Fruit fly (Drosophila melanogaster) whole organism, wandering third instar larva: Measurements from ENCODE around the gene beat-IIIc.

Experiments
- Abd-B ChIP-seq: fragments of >200 bp; optimal IDR thresholded peaks from 2 replicates; lab custom pipeline; 2017; ENCODE audit warnings: missing biosample characterization, missing genetic modification characterization
- CG32264 ChIP-seq: fragments of 200-800 bp; sonication (Bioruptor generic); optimal IDR thresholded peaks from 2 replicates; lab custom pipeline; 2016; ENCODE audit warnings: missing biosample characterization, missing genetic modification characterization
- CG9705 ChIP-seq: fragments of 200-800 bp; sonication (Bioruptor generic); optimal IDR thresholded peaks from 2 replicates; lab custom pipeline; 2018; ENCODE audit warnings: missing biosample characterization, mild to moderate bottlenecking, missing genetic modification characterization
- CrebA ChIP-seq: fragments of 200-800 bp; sonication (Bioruptor generic); optimal IDR thresholded peaks from 2 replicates; lab custom pipeline; 2016; ENCODE audit warnings: missing biosample characterization, mild to moderate bottlenecking, missing genetic modification characterization, borderline replicate concordance
- Dfd ChIP-seq: fragments of >200 bp; optimal IDR thresholded peaks from 2 replicates; lab custom pipeline; 2017; ENCODE audit warnings: missing biosample characterization, missing genetic modification characterization
- Dif ChIP-seq: fragments of 200-275, 200-300 bp; sonication (Bioruptor generic); optimal IDR thresholded peaks from 2 replicates; lab custom pipeline; 2018; ENCODE audit warnings: missing biosample characterization, missing genetic modification characterization; ENCODE audit not compliant: partially characterized antibody
- GATAd ChIP-seq: sonication (Bioruptor generic); optimal IDR thresholded peaks from 2 replicates; lab custom pipeline; 2016; ENCODE audit warnings: missing biosample characterization, missing genetic modification characterization
- HLH106 ChIP-seq: fragments of 200-800 bp; optimal IDR thresholded peaks from 3 replicates; lab custom pipeline; 2019; ENCODE audit warnings: missing biosample characterization, mild to moderate bottlenecking, missing genetic modification characterization, moderate library complexity
- Hnf4 ChIP-seq: fragments of 200-800 bp; sonication (Bioruptor generic); optimal IDR thresholded peaks from 2 replicates; lab custom pipeline; 2016; ENCODE audit warnings: missing biosample characterization, mild to moderate bottlenecking, missing genetic modification characterization
- Jra ChIP-seq: sonication (Bioruptor generic); optimal IDR thresholded peaks from 2 replicates; lab custom pipeline; 2016; ENCODE audit warnings: missing biosample characterization, missing genetic modification characterization
- Myc ChIP-seq: fragments of >200 bp; optimal IDR thresholded peaks from 2 replicates; lab custom pipeline; 2017
- N ChIP-seq: fragments of >200 bp; optimal IDR thresholded peaks from 2 replicates; lab custom pipeline; 2018; ENCODE audit warnings: missing biosample characterization, missing external identifiers, missing genetic modification characterization
- OdsH ChIP-seq: fragments of 200-800 bp; sonication (Bioruptor generic); optimal IDR thresholded peaks from 2 replicates; lab custom pipeline; 2016; ENCODE audit warnings: missing biosample characterization, mild to moderate bottlenecking, missing genetic modification characterization
- Rel ChIP-seq, 2 experiments: fragments of 200-800 bp; sonication (Bioruptor generic) in 1 of 2; optimal IDR thresholded peaks; 2 replicates in 1 of 2; 3 replicates in 1 of 2; lab custom pipeline; 2016 to 2019; ENCODE audit warnings: mild to moderate bottlenecking in 2 of 2, missing biosample characterization in 2 of 2, missing genetic modification characterization in 2 of 2, moderate library complexity in 1 of 2
- Sp1 ChIP-seq: fragments of 200-800 bp; sonication (Bioruptor generic); optimal IDR thresholded peaks from 3 replicates; lab custom pipeline; 2019; ENCODE audit warnings: missing biosample characterization, mild to moderate bottlenecking, missing genetic modification characterization, moderate library complexity
- Vsx2 ChIP-seq: fragments of 200-300, 225-300 bp; sonication (Bioruptor generic); optimal IDR thresholded peaks from 2 replicates; lab custom pipeline; 2018; ENCODE audit warnings: missing biosample characterization, missing genetic modification characterization; ENCODE audit not compliant: partially characterized antibody
- br ChIP-seq: fragments of 200-800 bp; sonication (Bioruptor generic); optimal IDR thresholded peaks from 2 replicates; lab custom pipeline; 2016; ENCODE audit warnings: missing biosample characterization, missing genetic modification characterization
- brk ChIP-seq: fragments of 200-800 bp; sonication (Bioruptor generic); optimal IDR thresholded peaks from 2 replicates; lab custom pipeline; 2016; ENCODE audit warnings: missing biosample characterization, mild to moderate bottlenecking, missing genetic modification characterization
- dl ChIP-seq, 2 experiments: fragments of 175-275, 200-275 bp in 1 of 2; fragments of 200-275 bp in 1 of 2; sonication (Bioruptor generic); optimal IDR thresholded peaks; lab custom pipeline; 2018; ENCODE audit warnings: mild to moderate bottlenecking in 2 of 2, missing biosample characterization in 2 of 2, missing genetic modification characterization in 2 of 2, moderate library complexity in 2 of 2; ENCODE audit not compliant: partially characterized antibody in 2 of 2, insufficient read depth in 1 of 2
- dmrt93B ChIP-seq: fragments of 200-800 bp; sonication (Bioruptor generic); optimal IDR thresholded peaks from 2 replicates; lab custom pipeline; 2018; ENCODE audit warnings: missing biosample characterization, mild to moderate bottlenecking, missing genetic modification characterization
- ey ChIP-seq: fragments of 200-800 bp; sonication (Bioruptor generic); optimal IDR thresholded peaks from 2 replicates; lab custom pipeline; 2016; ENCODE audit warnings: missing biosample characterization, missing genetic modification characterization
- foxo ChIP-seq, 2 experiments: fragments of 200-800 bp; sonication (Bioruptor generic); optimal IDR thresholded peaks; 2 replicates in 1 of 2; 3 replicates in 1 of 2; lab custom pipeline; 2016 to 2017; ENCODE audit warnings: missing biosample characterization in 2 of 2, missing genetic modification characterization in 2 of 2
- fru ChIP-seq: fragments of 200-800 bp; sonication (Bioruptor generic); optimal IDR thresholded peaks from 3 replicates; lab custom pipeline; 2016; ENCODE audit warnings: missing biosample characterization, mild to moderate bottlenecking, missing genetic modification characterization
- h ChIP-seq: fragments of 200-800 bp; sonication (Bioruptor generic); optimal IDR thresholded peaks from 3 replicates; lab custom pipeline; 2016; ENCODE audit warnings: missing biosample characterization, mild to moderate bottlenecking, missing genetic modification characterization
- lola ChIP-seq: fragments of >200 bp; optimal IDR thresholded peaks from 2 replicates; lab custom pipeline; 2017; ENCODE audit warnings: missing biosample characterization, missing genetic modification characterization
- pan ChIP-seq: fragments of >200 bp; optimal IDR thresholded peaks from 2 replicates; lab custom pipeline; 2017
- psq ChIP-seq: fragments of 200-800 bp; sonication (Bioruptor generic); optimal IDR thresholded peaks from 3 replicates; lab custom pipeline; 2017; ENCODE audit warnings: missing biosample characterization, mild to moderate bottlenecking, missing genetic modification characterization, moderate library complexity
- rgr ChIP-seq: fragments of 200-800 bp; sonication (Bioruptor generic); optimal IDR thresholded peaks from 3 replicates; lab custom pipeline; 2016; ENCODE audit warnings: missing biosample characterization, mild to moderate bottlenecking, missing genetic modification characterization
- sage ChIP-seq: fragments of 200-800 bp; sonication (Bioruptor generic); optimal IDR thresholded peaks from 2 replicates; lab custom pipeline; 2016; ENCODE audit warnings: missing biosample characterization, mild to moderate bottlenecking, missing genetic modification characterization
- sv ChIP-seq: fragments of 200-800 bp; sonication (Bioruptor generic); optimal IDR thresholded peaks from 3 replicates; lab custom pipeline; 2016; ENCODE audit warnings: missing biosample characterization, missing genetic modification characterization
- tai ChIP-seq: sonication (Bioruptor generic); optimal IDR thresholded peaks from 2 replicates; lab custom pipeline; 2016; ENCODE audit warnings: missing biosample characterization, missing genetic modification characterization
- usp ChIP-seq: fragments of >200 bp; optimal IDR thresholded peaks from 2 replicates; lab custom pipeline; 2017; ENCODE audit warnings: missing biosample characterization, missing genetic modification characterization
- woc ChIP-seq: sonication (Bioruptor generic); optimal IDR thresholded peaks from 2 replicates; lab custom pipeline; 2016; ENCODE audit warnings: missing biosample characterization, mild to moderate bottlenecking, missing genetic modification characterization

beat-IIIc gene

DNA sequence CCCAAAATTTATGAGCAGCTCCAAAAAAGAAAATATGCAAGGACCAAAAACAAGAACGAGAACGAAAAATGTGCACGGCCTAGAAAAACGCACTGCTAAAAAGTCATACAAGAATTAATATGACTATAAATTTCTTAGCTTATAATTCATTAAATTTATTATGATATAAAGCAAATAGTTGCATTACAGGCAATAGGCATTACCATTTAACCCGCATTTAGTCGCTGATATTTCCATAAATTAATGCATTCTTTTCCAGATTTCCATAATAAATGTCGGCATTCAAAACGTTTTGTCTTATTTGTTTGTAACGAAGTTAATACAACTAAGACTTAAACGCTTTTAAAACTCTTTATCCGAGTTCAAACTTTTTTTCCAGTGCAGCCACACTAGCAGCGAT lies 31.1 kb downstream of the beat-IIIc start:
- no peak for TF ChIP-seq woc
- TF ChIP-seq Sp1 (GFP tag; lab: Kevin White, UChicago) = no peak
- TF ChIP-seq brk (GFP tag; lab: Kevin White, UChicago) = no peak

DNA sequence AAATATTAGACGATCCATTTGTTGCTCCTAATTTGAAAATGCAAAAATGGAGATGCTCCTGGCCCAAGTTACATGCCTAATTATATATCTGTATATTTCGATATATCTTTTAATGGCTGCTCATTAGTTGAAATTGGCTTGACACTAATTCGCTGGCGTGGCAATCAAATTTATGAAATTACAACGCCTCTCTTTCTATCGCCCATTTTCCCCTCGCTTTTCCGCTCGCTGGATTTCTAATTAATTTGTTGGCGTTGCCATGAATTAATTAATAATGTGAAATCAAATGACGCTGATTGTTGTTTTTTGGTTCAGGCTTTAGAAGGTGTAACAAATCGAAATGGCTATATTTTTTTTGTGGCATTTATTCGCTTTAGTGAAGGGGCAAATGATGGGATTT lies 32.4 kb downstream of the beat-IIIc start:
- no peak for TF ChIP-seq fru (GFP tag; lab: Kevin White, UChicago)
- TF ChIP-seq brk (GFP tag; lab: Kevin White, UChicago) = no peak
- no peak for TF ChIP-seq ey
- TF ChIP-seq woc = no peak
- TF ChIP-seq sv (GFP tag; lab: Kevin White, UChicago) = no peak
- no peak for TF ChIP-seq Hnf4 (GFP tag; lab: Kevin White, UChicago)
- no peak for TF ChIP-seq Abd-B (GFP tag; lab: Kevin White, UChicago)
- TF ChIP-seq lola (GFP tag; lab: Kevin White, UChicago) = no peak
- no peak for TF ChIP-seq HLH106 (tag; lab: Kevin White, UChicago)
- TF ChIP-seq psq (GFP tag; lab: Kevin White, UChicago) = no peak
- no peak for TF ChIP-seq foxo (GFP tag; optimal IDR thresholded peaks at IDR 0.05; lab: Kevin White, UChicago)
- no peak for TF ChIP-seq Jra (GFP tag; lab: Kevin White, UChicago)
- TF ChIP-seq br (GFP tag; lab: Kevin White, UChicago) = no peak
- TF ChIP-seq sage = no peak
- TF ChIP-seq Dif (GFP tag; lab: Kevin White, UChicago) = no peak
- no peak for TF ChIP-seq rgr (GFP tag; lab: Kevin White, UChicago)
- TF ChIP-seq CG9705 = no peak
- no peak for TF ChIP-seq OdsH (GFP tag; lab: Kevin White, UChicago)
- TF ChIP-seq Myc (lab: Kevin White, UChicago) = no peak

DNA sequence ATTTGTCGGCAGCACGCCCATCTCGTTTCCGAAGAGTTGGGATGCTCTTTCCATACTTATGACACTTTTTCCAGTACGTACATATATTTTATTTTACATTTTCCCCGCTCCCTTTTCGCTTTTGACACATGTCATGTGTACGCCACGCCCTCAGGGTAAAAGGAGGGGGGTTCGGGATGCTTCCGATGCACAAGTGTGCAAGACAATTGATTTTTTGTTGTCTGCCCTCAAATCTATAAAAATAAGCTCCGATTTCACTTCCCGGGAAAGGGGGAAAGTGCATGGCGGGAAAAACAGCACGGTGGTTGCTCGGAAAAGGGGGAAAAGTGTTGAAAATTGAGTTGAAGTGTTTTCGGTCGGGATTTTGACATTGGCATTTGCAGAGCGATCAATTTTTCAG lies 33.4 kb downstream of the beat-IIIc start:
- no peak for TF ChIP-seq ey
- no peak for TF ChIP-seq CG32264
- TF ChIP-seq usp = no peak
- TF ChIP-seq h = no peak
- TF ChIP-seq Abd-B (GFP tag; lab: Kevin White, UChicago) = no peak

DNA sequence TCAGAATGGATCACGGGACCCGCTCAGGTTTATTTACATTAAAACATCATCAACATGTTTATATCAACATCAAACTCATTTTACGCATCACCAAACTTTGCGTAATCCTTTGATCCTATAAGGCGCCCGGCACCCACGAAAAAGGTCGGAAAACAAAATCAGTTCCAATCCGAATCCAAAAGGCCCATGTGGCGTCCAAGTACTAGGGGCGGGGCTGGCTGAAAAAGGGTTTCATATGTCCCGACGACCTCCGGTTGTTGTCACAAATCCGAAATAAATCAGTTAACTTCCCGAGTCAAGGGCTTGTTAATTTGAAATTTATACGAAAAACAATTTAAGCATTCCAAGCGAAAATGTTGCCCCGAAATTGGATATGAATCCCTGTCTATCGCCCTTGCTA lies 37.0 kb downstream of the beat-IIIc start:
- TF ChIP-seq Vsx2 (GFP tag; lab: Kevin White, UChicago) = no peak
- TF ChIP-seq dl (GFP tag; optimal IDR thresholded peaks at IDR 0.05; lab: Kevin White, UChicago; ENCODE audit: insufficient read depth in 1 of 2, partially characterized antibody in 2 of 2) = no peak
- no peak for TF ChIP-seq Dif (GFP tag; lab: Kevin White, UChicago)
- no peak for TF ChIP-seq Jra (GFP tag; lab: Kevin White, UChicago)
- TF ChIP-seq Hnf4 (GFP tag; lab: Kevin White, UChicago) = no peak
- TF ChIP-seq brk (GFP tag; lab: Kevin White, UChicago) = no peak
- TF ChIP-seq N (GFP tag; lab: Kevin White, UChicago) = no peak
- TF ChIP-seq Dfd (GFP tag; lab: Kevin White, UChicago) = no peak
- TF ChIP-seq sv (GFP tag; lab: Kevin White, UChicago) = no peak
- TF ChIP-seq rgr (GFP tag; lab: Kevin White, UChicago) = no peak
- no peak for TF ChIP-seq Myc (lab: Kevin White, UChicago)
- TF ChIP-seq Abd-B (GFP tag; lab: Kevin White, UChicago) = no peak
- no peak for TF ChIP-seq woc
- no peak for TF ChIP-seq pan (lab: Kevin White, UChicago)
- no peak for TF ChIP-seq fru (GFP tag; lab: Kevin White, UChicago)
- TF ChIP-seq foxo (GFP tag; optimal IDR thresholded peaks at IDR 0.05; lab: Kevin White, UChicago) = no peak
- TF ChIP-seq GATAd (GFP tag; lab: Kevin White, UChicago) = no peak
- no peak for TF ChIP-seq h

DNA sequence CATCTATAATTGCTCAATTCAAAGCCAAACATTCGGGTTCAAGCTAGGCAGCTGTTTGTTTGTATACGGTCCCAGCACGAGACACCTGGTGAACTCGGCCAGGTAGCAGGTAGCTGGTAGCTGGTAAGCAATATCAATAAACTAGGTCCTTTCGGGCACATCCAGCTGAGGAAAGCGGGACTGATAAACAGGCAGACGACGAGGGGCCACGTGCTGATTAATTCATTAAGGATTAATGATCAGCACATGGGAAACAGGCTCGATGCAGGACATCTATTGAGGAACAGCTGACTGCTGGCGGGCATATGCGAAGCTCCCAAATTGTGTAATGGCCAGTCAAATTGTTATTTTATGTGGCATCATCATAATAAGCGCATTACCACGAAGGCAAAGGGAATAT lies 38.4 kb downstream of the beat-IIIc start:
- TF ChIP-seq OdsH (GFP tag; lab: Kevin White, UChicago) (no peak), woc (no peak), CrebA (GFP tag; lab: Kevin White, UChicago) (no peak), foxo (GFP tag; optimal IDR thresholded peaks at IDR 0.05; lab: Kevin White, UChicago) (no peak), Sp1 (GFP tag; lab: Kevin White, UChicago) (no peak), tai (GFP tag; lab: Kevin White, UChicago) (no peak), Hnf4 (GFP tag; lab: Kevin White, UChicago) (no peak), h (no peak), Abd-B (GFP tag; lab: Kevin White, UChicago) (no peak), Vsx2 (GFP tag; lab: Kevin White, UChicago) (no peak), dl (GFP tag; optimal IDR thresholded peaks at IDR 0.05; lab: Kevin White, UChicago; ENCODE audit: insufficient read depth in 1 of 2, partially characterized antibody in 2 of 2) (no peak), psq (GFP tag; lab: Kevin White, UChicago) (no peak), Dif (GFP tag; lab: Kevin White, UChicago) (no peak), pan (lab: Kevin White, UChicago) (no peak), dmrt93B (no peak), Rel (GFP tag; optimal IDR thresholded peaks at IDR 0.05; lab: Kevin White, UChicago) (no peak), Rel (tag; optimal IDR thresholded peaks at IDR 0.05; lab: Kevin White, UChicago) (no peak), lola (GFP tag; lab: Kevin White, UChicago) (no peak), GATAd (GFP tag; lab: Kevin White, UChicago) (no peak)
